Fruit fly (Drosophila melanogaster) whole organism, embryonic: ENCODE data around the gene PIG-Wb.
A peak's percentile ranks its signal among the peaks of the same experiment; 100 is the strongest.

Source experiments
- Bgb ChIP-seq: fragments of 200-800 bp; sonication (Bioruptor generic); IDR thresholded peaks from 2 replicates; pipeline ENCODE4 v1.3.6; 2022; ENCODE audit warnings: missing biosample characterization, missing genetic modification characterization; ENCODE audit not compliant: partially characterized antibody
- CG1024 ChIP-seq: fragments of 200-800 bp; sonication (Bioruptor generic); IDR thresholded peaks from 2 replicates; pipeline ENCODE4 v1.3.6; 2022; ENCODE audit warnings: missing biosample characterization, missing genetic modification characterization
- CG10267 ChIP-seq: fragments of 200-800 bp; sonication (Bioruptor generic); optimal IDR thresholded peaks from 2 replicates; lab custom pipeline; 2018; ENCODE audit warnings: missing biosample characterization, mild to moderate bottlenecking, missing genetic modification characterization, moderate library complexity
- CG10321 ChIP-seq: fragments of 200-800 bp; sonication (Bioruptor generic); IDR thresholded peaks from 2 replicates; pipeline ENCODE4 v1.3.6; 2022; ENCODE audit warnings: missing biosample characterization, missing genetic modification characterization
- CG12299 ChIP-seq: fragments of 200-800 bp; sonication (Bioruptor generic); optimal IDR thresholded peaks from 2 replicates; lab custom pipeline; 2018; ENCODE audit warnings: missing biosample characterization, mild to moderate bottlenecking, missing genetic modification characterization
- CG12942 ChIP-seq: fragments of 200-800 bp; sonication (Bioruptor generic); optimal IDR thresholded peaks from 3 replicates; lab custom pipeline; 2016; ENCODE audit warnings: missing biosample characterization, missing genetic modification characterization
- CG14441 ChIP-seq: fragments of 200-800 bp; sonication (Bioruptor generic); IDR thresholded peaks from 2 replicates; pipeline ENCODE4 v1.3.6; 2022; ENCODE audit warnings: missing biosample characterization, missing genetic modification characterization
- CG15601 ChIP-seq: fragments of 200-800 bp; sonication (Bioruptor generic); optimal IDR thresholded peaks from 3 replicates; lab custom pipeline; 2019; ENCODE audit warnings: missing biosample characterization, mild to moderate bottlenecking, missing genetic modification characterization, moderate library complexity
- CG2120 ChIP-seq: fragments of 200-800 bp; sonication (Bioruptor generic); optimal IDR thresholded peaks from 3 replicates; lab custom pipeline; 2016; ENCODE audit warnings: missing biosample characterization, missing genetic modification characterization
- CG2202 ChIP-seq: fragments of 200-800 bp; sonication (Bioruptor generic); optimal IDR thresholded peaks from 2 replicates; lab custom pipeline; 2018; ENCODE audit warnings: missing biosample characterization, mild to moderate bottlenecking, missing genetic modification characterization
- CG30020 ChIP-seq: fragments of 200-800 bp; optimal IDR thresholded peaks from 2 replicates; lab custom pipeline; 2019; ENCODE audit warnings: missing biosample characterization, mild to moderate bottlenecking, missing genetic modification characterization, moderate library complexity
- CG31365 ChIP-seq: fragments of 200-800 bp; sonication (Bioruptor generic); optimal IDR thresholded peaks from 2 replicates; lab custom pipeline; 2018; ENCODE audit warnings: missing biosample characterization, mild to moderate bottlenecking, missing genetic modification characterization
- CG3726 ChIP-seq: fragments of 200-800 bp; sonication (Bioruptor generic); IDR thresholded peaks from 3 replicates; pipeline ENCODE4, ENCODE4 v1.3.6; 2022; ENCODE audit warnings: missing biosample characterization, missing genetic modification characterization
- CG3838 ChIP-seq: fragments of 200-800 bp; sonication (Bioruptor generic); optimal IDR thresholded peaks from 3 replicates; lab custom pipeline; 2016; ENCODE audit warnings: missing biosample characterization, missing genetic modification characterization
- CG42726 ChIP-seq: fragments of 200-800 bp; sonication (Bioruptor generic); IDR thresholded peaks from 2 replicates; pipeline ENCODE4 v1.3.6; 2022; ENCODE audit warnings: missing biosample characterization, missing genetic modification characterization; ENCODE audit not compliant: partially characterized antibody
- CG5180 ChIP-seq: fragments of 200-800 bp; sonication (Bioruptor generic); optimal IDR thresholded peaks from 3 replicates; lab custom pipeline; 2017; ENCODE audit warnings: missing biosample characterization, missing genetic modification characterization, mild to moderate bottlenecking, moderate library complexity, missing genetic modification reagents
- CG5245 ChIP-seq: fragments of 200-800 bp; sonication (Bioruptor generic); optimal IDR thresholded peaks from 3 replicates; lab custom pipeline; 2016; ENCODE audit warnings: missing biosample characterization, missing genetic modification characterization
- CG6689 ChIP-seq: fragments of 200-800 bp; sonication (Bioruptor generic); IDR thresholded peaks from 2 replicates; pipeline ENCODE4 v1.3.6; 2022; ENCODE audit warnings: missing biosample characterization, missing genetic modification characterization
- CG6791 ChIP-seq: fragments of 200-800 bp; sonication (Bioruptor generic); IDR thresholded peaks from 3 replicates; pipeline ENCODE4 v1.3.6; 2022; ENCODE audit warnings: missing biosample characterization, missing genetic modification characterization; ENCODE audit not compliant: partially characterized antibody
- CG7786 ChIP-seq: fragments of 200-800 bp; sonication (Bioruptor generic); optimal IDR thresholded peaks from 2 replicates; lab custom pipeline; 2016; ENCODE audit warnings: missing biosample characterization, missing genetic modification characterization
- CG7963 ChIP-seq: fragments of 200-800 bp; sonication (Bioruptor generic); IDR thresholded peaks from 3 replicates; pipeline ENCODE4 v1.3.6; 2022; ENCODE audit warnings: missing biosample characterization, missing genetic modification characterization; ENCODE audit not compliant: partially characterized antibody
- CG8944 ChIP-seq: fragments of 200-800 bp; sonication (Bioruptor generic); optimal IDR thresholded peaks from 3 replicates; lab custom pipeline; 2016; ENCODE audit warnings: missing biosample characterization, missing genetic modification characterization
- CG9797 ChIP-seq: fragments of 200-800 bp; sonication (Bioruptor generic); optimal IDR thresholded peaks from 3 replicates; lab custom pipeline; 2018; ENCODE audit warnings: missing biosample characterization, mild to moderate bottlenecking, missing genetic modification characterization
- CTCF ChIP-seq: fragments of 200-800 bp; sonication (Bioruptor generic); optimal IDR thresholded peaks from 2 replicates; lab custom pipeline; 2017; ENCODE audit warnings: missing biosample characterization, mild to moderate bottlenecking, missing genetic modification characterization, moderate library complexity
- Dbx ChIP-seq: fragments of 200-800 bp; sonication (Bioruptor generic); IDR thresholded peaks from 3 replicates; pipeline ENCODE4 v1.3.6; 2022; ENCODE audit warnings: missing biosample characterization, missing genetic modification characterization
- Fer1 ChIP-seq: fragments of 200-800 bp; sonication (Bioruptor generic); optimal IDR thresholded peaks from 2 replicates; lab custom pipeline; 2017; ENCODE audit warnings: missing biosample characterization, mild to moderate bottlenecking, missing genetic modification characterization
- Hmx ChIP-seq: fragments of 200-800 bp; sonication (Bioruptor generic); optimal IDR thresholded peaks from 2 replicates; lab custom pipeline; 2016; ENCODE audit warnings: missing biosample characterization, missing genetic modification characterization
- Hr39 ChIP-seq: fragments of >200 bp; optimal IDR thresholded peaks from 2 replicates; lab custom pipeline; 2017
- Hr51 ChIP-seq, 2 experiments: fragments of 200-800 bp; sonication (Bioruptor generic); optimal IDR thresholded peaks; 2 replicates in 1 of 2; 3 replicates in 1 of 2; lab custom pipeline; 2016 to 2018; ENCODE audit warnings: missing biosample characterization in 2 of 2, missing genetic modification characterization in 2 of 2, mild to moderate bottlenecking in 1 of 2, moderate library complexity in 1 of 2
- Lhr ChIP-seq: fragments of 200-800 bp; sonication (Bioruptor generic); optimal IDR thresholded peaks from 3 replicates; lab custom pipeline; 2017; ENCODE audit warnings: mild to moderate bottlenecking, missing biosample characterization, missing genetic modification reagents, missing genetic modification characterization
- Myb ChIP-seq: fragments of 200-800 bp; sonication (Bioruptor generic); optimal IDR thresholded peaks from 2 replicates; lab custom pipeline; 2016; ENCODE audit warnings: missing biosample characterization, missing genetic modification characterization
- NK7.1 ChIP-seq: fragments of 200-800 bp; sonication (Bioruptor generic); optimal IDR thresholded peaks from 3 replicates; lab custom pipeline; 2016; ENCODE audit warnings: missing biosample characterization, missing genetic modification characterization
- Six4 ChIP-seq: fragments of 200-800 bp; sonication (Bioruptor generic); optimal IDR thresholded peaks from 2 replicates; lab custom pipeline; 2016; ENCODE audit warnings: missing biosample characterization, missing genetic modification characterization
- ab ChIP-seq: fragments of 200-800 bp; sonication (Bioruptor generic); optimal IDR thresholded peaks from 2 replicates; lab custom pipeline; 2016; ENCODE audit warnings: missing biosample characterization, missing genetic modification characterization
- ase ChIP-seq: fragments of 200-800 bp; sonication (Bioruptor generic); IDR thresholded peaks from 3 replicates; pipeline ENCODE4 v1.3.6; 2022; ENCODE audit warnings: missing biosample characterization, missing genetic modification characterization
- cas ChIP-seq: fragments of 200-800 bp; sonication (Bioruptor generic); IDR thresholded peaks from 2 replicates; pipeline ENCODE4 v1.3.6; 2022; ENCODE audit warnings: missing biosample characterization, missing genetic modification characterization
- ci ChIP-seq: fragments of 200-800 bp; sonication (Bioruptor generic); IDR thresholded peaks from 3 replicates; pipeline ENCODE4 v1.3.6; 2022; ENCODE audit warnings: missing biosample characterization, missing genetic modification characterization
- dm ChIP-seq: fragments of 200-800 bp; sonication (Bioruptor generic); optimal IDR thresholded peaks from 3 replicates; lab custom pipeline; 2016; ENCODE audit warnings: missing biosample characterization, missing genetic modification characterization
- jing ChIP-seq: fragments of 200-800 bp; sonication (Bioruptor generic); optimal IDR thresholded peaks from 2 replicates; lab custom pipeline; 2018; ENCODE audit warnings: missing biosample characterization, mild to moderate bottlenecking, missing genetic modification characterization
- lov ChIP-seq, 2 experiments: fragments of 200-800 bp in 1 of 2; fragments of >200 bp in 1 of 2; sonication (Bioruptor generic) in 1 of 2; IDR thresholded peaks in 1 of 2; optimal IDR thresholded peaks in 1 of 2; 2 replicates in 1 of 2; 3 replicates in 1 of 2; pipeline versions ENCODE4 v1.3.6 to Lab custom; 2017 to 2022; ENCODE audit warnings: missing biosample characterization in 1 of 2, missing genetic modification characterization in 1 of 2
- mld ChIP-seq: fragments of 200-800 bp; sonication (Bioruptor generic); IDR thresholded peaks from 3 replicates; pipeline ENCODE4 v1.3.6; 2022; ENCODE audit warnings: missing biosample characterization, missing genetic modification characterization; ENCODE audit not compliant: partially characterized antibody
- nmo ChIP-seq: fragments of 200-800 bp; sonication (Bioruptor generic); optimal IDR thresholded peaks from 2 replicates; lab custom pipeline; 2018; ENCODE audit warnings: missing biosample characterization, mild to moderate bottlenecking, missing genetic modification characterization, moderate library complexity
- p53 ChIP-seq: fragments of 200-800 bp; sonication (Bioruptor generic); optimal IDR thresholded peaks from 2 replicates; lab custom pipeline; 2016; ENCODE audit warnings: missing biosample characterization, missing genetic modification characterization
- pum ChIP-seq: fragments of 200-800 bp; sonication (Bioruptor generic); optimal IDR thresholded peaks from 2 replicates; lab custom pipeline; 2016; ENCODE audit warnings: missing biosample characterization, missing genetic modification characterization
- salm ChIP-seq: fragments of 200-800 bp; sonication (Bioruptor generic); optimal IDR thresholded peaks from 2 replicates; lab custom pipeline; 2018; ENCODE audit warnings: missing biosample characterization, mild to moderate bottlenecking, missing genetic modification characterization
- schlank ChIP-seq: fragments of 200-800 bp; sonication (Bioruptor generic); optimal IDR thresholded peaks from 2 replicates; lab custom pipeline; 2018; ENCODE audit warnings: missing biosample characterization, mild to moderate bottlenecking, missing genetic modification characterization
- toy ChIP-seq: fragments of 200-800 bp; sonication (Bioruptor generic); IDR thresholded peaks from 2 replicates; pipeline ENCODE4 v1.3.6; 2022; ENCODE audit warnings: missing biosample characterization, missing genetic modification characterization
- unc-4 ChIP-seq: fragments of 200-800 bp; sonication (Bioruptor generic); IDR thresholded peaks from 2 replicates; pipeline ENCODE4 v1.3.6; 2022; ENCODE audit warnings: missing biosample characterization, missing genetic modification characterization; ENCODE audit not compliant: partially characterized antibody
- zfh1 ChIP-seq: fragments of 200-800 bp; sonication (Bioruptor generic); IDR thresholded peaks from 3 replicates; pipeline ENCODE4 v1.3.6; 2022; ENCODE audit warnings: missing biosample characterization, missing genetic modification characterization

The PIG-Wb gene

DNA sequence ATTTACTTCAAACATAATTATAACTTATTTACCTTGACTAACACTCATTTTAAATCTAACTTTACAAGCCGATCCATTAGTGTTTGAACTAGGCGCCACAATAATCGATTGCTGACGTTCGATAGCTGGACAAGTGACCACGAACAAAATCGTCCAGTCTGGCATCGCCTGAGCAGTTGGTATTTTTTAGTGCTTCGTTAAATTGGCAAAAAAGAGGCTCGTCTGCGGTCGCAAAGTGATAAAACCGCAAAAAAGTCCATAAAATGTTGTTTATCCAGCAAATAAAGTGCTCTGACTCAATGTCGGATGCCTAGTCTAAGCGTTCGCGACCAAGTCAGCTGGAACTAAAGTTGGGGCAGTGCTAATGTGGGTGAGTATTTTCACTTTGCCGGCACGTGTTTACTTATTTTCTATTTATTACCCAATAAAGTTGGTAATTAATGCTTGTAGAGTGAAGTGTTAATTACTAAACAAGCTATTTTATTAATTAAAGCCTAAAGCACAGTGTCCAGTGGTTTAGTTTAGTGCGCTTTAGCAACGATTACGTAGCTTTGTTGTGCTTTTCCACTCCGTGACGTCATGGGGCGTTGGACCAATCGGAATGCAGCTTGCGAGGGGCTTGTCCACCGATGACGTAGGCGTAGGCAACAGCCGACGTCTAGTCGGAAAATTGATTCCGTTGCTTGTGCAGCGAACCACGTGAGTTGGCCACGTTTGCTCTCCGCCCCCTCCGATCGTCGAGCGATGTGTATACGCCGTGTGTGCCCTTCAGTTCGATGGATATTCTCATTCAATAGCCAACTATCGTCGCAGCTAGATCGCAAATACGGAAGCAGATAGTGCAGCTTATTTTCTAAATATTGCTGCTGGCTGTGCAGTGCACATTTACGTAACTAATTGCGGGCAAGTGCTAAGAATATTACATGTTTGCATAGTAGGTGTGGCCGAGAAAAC lies 746 bp upstream of the PIG-Wb start, which contains the start of gene Gk2 (continued):
- TF ChIP-seq pum (GFP tag; lab: Kevin White, UChicago) (no peak), CG14441 (no peak), Hr39 (lab: Kevin White, UChicago) (no peak), Hmx (GFP tag; lab: Kevin White, UChicago) (no peak), nmo (GFP tag; lab: Kevin White, UChicago) (no peak), zfh1 (no peak), unc-4 (GFP tag; lab: Robert Waterston, UW) (peak; percentile 49; the same call in 1 of the 2 replicates), Dbx (GFP tag; lab: Robert Waterston, UW) (no peak), CG7786 (GFP tag; lab: Kevin White, UChicago) (no peak), dm (GFP tag; lab: Kevin White, UChicago) (peak; percentile 35), CG10267 (tag; lab: Kevin White, UChicago) (peak; percentile 7), CG12942 (GFP tag; lab: Kevin White, UChicago) (no peak), mld (GFP tag; lab: Robert Waterston, UW) (no peak), CG12299 (tag; lab: Kevin White, UChicago) (no peak), NK7.1 (GFP tag; lab: Kevin White, UChicago) (no peak), CTCF (GFP tag; lab: Kevin White, UChicago) (no peak), CG9797 (GFP tag; lab: Kevin White, UChicago) (peak; percentile 69), CG3726 (GFP tag; lab: Robert Waterston, UW) (no peak), Six4 (no peak), salm (tag; lab: Kevin White, UChicago) (no peak), CG1024 (no peak), CG5180 (GFP tag; lab: Kevin White, UChicago) (peak; percentile 6), CG15601 (tag; lab: Kevin White, UChicago) (no peak), Lhr (GFP tag; lab: Kevin White, UChicago) (peak; percentile 82), ci (GFP tag; lab: Robert Waterston, UW) (peak; percentile 48), Fer1 (no peak), CG6791 (GFP tag; lab: Robert Waterston, UW) (peak; percentile 48; the same call in 1 of the 3 replicates), toy (GFP tag; lab: Robert Waterston, UW) (no peak), schlank (tag; lab: Kevin White, UChicago) (no peak), CG42726 (GFP tag; lab: Robert Waterston, UW) (no peak), CG3838 (GFP tag; lab: Kevin White, UChicago) (no peak), p53 (GFP tag; lab: Kevin White, UChicago) (no peak), cas (no peak), Bgb (GFP tag; lab: Robert Waterston, UW) (peak; percentile 65), Myb (GFP tag; lab: Kevin White, UChicago) (peak; percentile 58), Hr51 (GFP tag; optimal IDR thresholded peaks at IDR 0.05; lab: Kevin White, UChicago) (no peak), CG31365 (no peak), CG2120 (no peak), jing (no peak), CG10321 (no peak), CG6689 (no peak), CG8944 (GFP tag; lab: Kevin White, UChicago) (no peak), ase (GFP tag; lab: Robert Waterston, UW) (no peak), CG30020 (tag; lab: Kevin White, UChicago) (no peak), lov (optimal IDR thresholded peaks at IDR 0.05; lab: Kevin White, UChicago) (no peak), lov (GFP tag; IDR thresholded peaks at IDR 0.05; lab: Robert Waterston, UW) (no peak), CG7963 (GFP tag; lab: Robert Waterston, UW) (no peak), ab (GFP tag; lab: Kevin White, UChicago) (no peak), CG2202 (no peak), CG5245 (GFP tag; lab: Kevin White, UChicago) (no peak)
